Worm (Caenorhabditis elegans) whole organism, L1 larva: ENCODE measurements around the gene Y38A10A.7.
A peak's percentile ranks its signal among the peaks of the same experiment; 100 is the strongest.

Experiments
- C04F5.9 ChIP-seq: sonication (generic microtip); optimal IDR thresholded peaks from 2 replicates; lab custom pipeline; 2016; ENCODE audit warnings: missing genetic modification characterization, missing compliant biosample characterization
- C34B4.2 ChIP-seq: sonication (generic microtip); optimal IDR thresholded peaks from 2 replicates; lab custom pipeline; 2017; ENCODE audit warnings: mild to moderate bottlenecking, missing genetic modification characterization, missing compliant biosample characterization
- aha-1 ChIP-seq: fragments of 150-350 bp; optimal IDR thresholded peaks from 2 replicates; lab custom pipeline; 2014; ENCODE audit warnings: missing biosample characterization, missing genetic modification characterization
- ama-1 ChIP-seq: fragments of 150-350 bp; optimal IDR thresholded peaks from 2 replicates; lab custom pipeline; 2014
- ceh-63 ChIP-seq: fragments of 200-800 bp; sonication (Bioruptor generic); optimal IDR thresholded peaks from 2 replicates; lab custom pipeline; 2018; ENCODE audit warnings: mild to moderate bottlenecking, missing genetic modification characterization, missing compliant biosample characterization
- ceh-88 ChIP-seq: fragments of 200-800 bp; sonication (Bioruptor generic); IDR thresholded peaks from 2 replicates; pipeline ENCODE4 v1.3.6; 2022; ENCODE audit warnings: missing genetic modification characterization, missing compliant biosample characterization
- dpl-1 ChIP-seq, 3 experiments: fragments of 150-350 bp in 2 of 3; sonication (generic microtip) in 1 of 3; optimal IDR thresholded peaks; 2 replicates each; lab custom pipeline; 2014 to 2017; ENCODE audit warnings: missing biosample characterization in 3 of 3, missing genetic modification characterization in 3 of 3, missing genetic modification reagents in 3 of 3
- efl-1 ChIP-seq, 4 experiments: fragments of 150-350 bp; optimal IDR thresholded peaks in 3 of 4; peaks in 1 of 4; 1 replicate in 1 of 4; 2 replicates in 3 of 4; lab custom pipeline; 2014; ENCODE audit warnings: missing biosample characterization in 2 of 4, missing genetic modification characterization in 2 of 4, missing genetic modification reagents in 2 of 4
- egl-27 ChIP-seq, 2 experiments: fragments of 150-350 bp in 1 of 2; sonication (generic microtip); optimal IDR thresholded peaks; 3 replicates each; lab custom pipeline; 2017 to 2018; ENCODE audit warnings: missing biosample characterization in 2 of 2, missing genetic modification characterization in 2 of 2, missing genetic modification reagents in 2 of 2
- elt-2 ChIP-seq: sonication (generic microtip); optimal IDR thresholded peaks from 2 replicates; lab custom pipeline; 2016; ENCODE audit warnings: missing genetic modification characterization, mild to moderate bottlenecking, inconsistent platforms, missing compliant biosample characterization, missing genetic modification reagents
- elt-3 ChIP-seq, 6 experiments: fragments of 150-350 bp in 1 of 6; sonication (generic microtip); optimal IDR thresholded peaks; 2 replicates each; lab custom pipeline; 2017 to 2018; ENCODE audit warnings: missing biosample characterization in 6 of 6, missing genetic modification characterization in 6 of 6, inconsistent platforms in 1 of 6
- fkh-10 ChIP-seq: sonication (generic microtip); optimal IDR thresholded peaks from 2 replicates; lab custom pipeline; 2017; ENCODE audit warnings: missing biosample characterization, missing genetic modification reagents, missing genetic modification characterization
- fkh-4 ChIP-seq: sonication (generic microtip); optimal IDR thresholded peaks from 2 replicates; lab custom pipeline; 2016; ENCODE audit warnings: missing compliant biosample characterization, missing genetic modification characterization, borderline replicate concordance
- fos-1 ChIP-seq: fragments of 150-350 bp; optimal IDR thresholded peaks from 2 replicates; lab custom pipeline; 2014; ENCODE audit warnings: missing biosample characterization, missing genetic modification characterization
- grh-1 ChIP-seq: fragments of 200-800 bp; sonication (Bioruptor generic); IDR thresholded peaks from 2 replicates; pipeline ENCODE4 v1.3.6; 2022; ENCODE audit warnings: missing genetic modification reagents, missing genetic modification characterization, missing compliant biosample characterization
- hlh-4 ChIP-seq: sonication (generic microtip); optimal IDR thresholded peaks from 2 replicates; lab custom pipeline; 2016; ENCODE audit warnings: mild to moderate bottlenecking, missing genetic modification characterization, missing compliant biosample characterization
- isw-1 ChIP-seq: fragments of 200-800 bp; sonication (Bioruptor generic); IDR thresholded peaks from 2 replicates; pipeline ENCODE4 v1.3.6; 2022; ENCODE audit warnings: missing genetic modification characterization, missing compliant biosample characterization
- jun-1 ChIP-seq: fragments of 150-350 bp; optimal IDR thresholded peaks from 2 replicates; lab custom pipeline; 2014; ENCODE audit warnings: missing biosample characterization, missing genetic modification reagents, missing genetic modification characterization
- lin-39 ChIP-seq: fragments of 150-350 bp; optimal IDR thresholded peaks from 2 replicates; lab custom pipeline; 2014; ENCODE audit warnings: missing biosample characterization, missing genetic modification reagents, missing genetic modification characterization
- lsy-2 ChIP-seq, 2 experiments: fragments of 150-350 bp; optimal IDR thresholded peaks; 2 replicates each; lab custom pipeline; 2014; ENCODE audit warnings: missing biosample characterization in 2 of 2, missing genetic modification characterization in 2 of 2
- nhr-11 ChIP-seq: fragments of 150-350 bp; optimal IDR thresholded peaks from 2 replicates; lab custom pipeline; 2014; ENCODE audit warnings: missing biosample characterization, missing genetic modification characterization
- nhr-20 ChIP-seq: sonication (generic microtip); optimal IDR thresholded peaks from 2 replicates; lab custom pipeline; 2016; ENCODE audit warnings: mild to moderate bottlenecking, missing genetic modification characterization, missing compliant biosample characterization
- pag-3 ChIP-seq: sonication (generic microtip); optimal IDR thresholded peaks from 2 replicates; lab custom pipeline; 2017; ENCODE audit warnings: missing genetic modification characterization, mild to moderate bottlenecking, missing compliant biosample characterization, antibody characterized with exemption, borderline replicate concordance; ENCODE audit not compliant: insufficient read depth
- pax-3 ChIP-seq: fragments of 200-800 bp; sonication (Bioruptor generic); optimal IDR thresholded peaks from 2 replicates; lab custom pipeline; 2018; ENCODE audit warnings: mild to moderate bottlenecking, missing genetic modification characterization, moderate library complexity, missing compliant biosample characterization
- pqm-1 ChIP-seq: sonication (generic microtip); optimal IDR thresholded peaks from 3 replicates; lab custom pipeline; 2017; ENCODE audit warnings: missing biosample characterization, missing genetic modification characterization
- skn-1 ChIP-seq: fragments of 150-350 bp; optimal IDR thresholded peaks from 2 replicates; lab custom pipeline; 2014; ENCODE audit warnings: missing biosample characterization, missing genetic modification characterization
- snu-23 ChIP-seq: sonication (generic microtip); optimal IDR thresholded peaks from 2 replicates; lab custom pipeline; 2016; ENCODE audit warnings: missing genetic modification characterization, missing compliant biosample characterization
- sox-4 ChIP-seq: sonication (generic microtip); optimal IDR thresholded peaks from 2 replicates; lab custom pipeline; 2016; ENCODE audit warnings: missing genetic modification characterization, missing compliant biosample characterization
- sptf-1 ChIP-seq: fragments of 150-350 bp; optimal IDR thresholded peaks from 2 replicates; lab custom pipeline; 2014; ENCODE audit warnings: missing biosample characterization, missing genetic modification characterization
- swsn-7 ChIP-seq: sonication (generic microtip); optimal IDR thresholded peaks from 2 replicates; lab custom pipeline; 2016; ENCODE audit warnings: missing genetic modification characterization, missing compliant biosample characterization
- tbx-2 ChIP-seq: sonication (generic microtip); optimal IDR thresholded peaks from 2 replicates; lab custom pipeline; 2016; ENCODE audit warnings: missing genetic modification characterization, missing compliant biosample characterization
- tlp-1 ChIP-seq: fragments of 150-350 bp; optimal IDR thresholded peaks from 2 replicates; lab custom pipeline; 2014; ENCODE audit warnings: missing biosample characterization, missing genetic modification characterization
- unc-62 ChIP-seq: fragments of 150-350 bp; optimal IDR thresholded peaks from 2 replicates; lab custom pipeline; 2014; ENCODE audit warnings: missing biosample characterization, missing genetic modification reagents, missing genetic modification characterization
- unc-86 ChIP-seq: sonication (generic microtip); optimal IDR thresholded peaks from 2 replicates; lab custom pipeline; 2016; ENCODE audit warnings: missing genetic modification characterization, missing compliant biosample characterization
- vab-15 ChIP-seq: sonication (generic microtip); optimal IDR thresholded peaks from 2 replicates; lab custom pipeline; 2017; ENCODE audit warnings: missing genotype, mild to moderate bottlenecking, missing genetic modification characterization, missing compliant biosample characterization
- xbp-1 ChIP-seq: sonication (generic microtip); optimal IDR thresholded peaks from 2 replicates; lab custom pipeline; 2016; ENCODE audit warnings: missing genetic modification characterization, missing compliant biosample characterization
- zip-4 ChIP-seq: fragments of 200-800 bp; sonication (Bioruptor generic); optimal IDR thresholded peaks from 2 replicates; lab custom pipeline; 2018; ENCODE audit warnings: mild to moderate bottlenecking, missing genetic modification characterization, moderate library complexity, missing compliant biosample characterization
- ztf-4 ChIP-seq: fragments of 150-350 bp; optimal IDR thresholded peaks from 2 replicates; lab custom pipeline; 2014; ENCODE audit warnings: missing biosample characterization, missing genetic modification characterization

The Y38A10A.7 gene

DNA sequence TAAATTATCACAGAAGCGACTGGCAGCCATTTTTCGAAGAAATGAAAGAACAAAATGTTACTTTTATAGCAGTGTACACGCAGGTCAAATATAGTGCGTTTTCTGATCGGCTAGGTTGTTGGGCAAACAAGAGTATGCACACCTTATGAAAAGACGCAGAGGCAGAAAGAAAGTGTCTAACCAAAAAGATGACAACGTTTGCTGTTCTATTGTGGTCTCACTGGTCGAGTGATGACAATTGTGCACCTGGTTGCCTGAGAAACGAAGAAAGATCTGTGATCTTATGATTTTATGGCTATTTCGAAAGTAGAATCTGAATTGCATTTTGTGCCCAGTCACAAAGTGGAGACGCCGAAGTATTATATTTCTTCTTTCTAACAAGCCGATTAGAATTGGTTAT lies 14.5 kb downstream of the Y38A10A.7 start, which contains the start of gene F17A9.4 (continued):
- TF ChIP-seq snu-23 (GFP tag; lab: Kevin White, UChicago) (peak; percentile 23), skn-1 (tag; lab: Kevin White, UChicago) (peak; percentile 93), elt-2 (peak; percentile 64), hlh-4 (no peak), jun-1 (tag; lab: Kevin White, UChicago) (no peak), isw-1 (no peak), aha-1 (tag; lab: Kevin White, UChicago) (no peak), zip-4 (GFP tag; lab: Kevin White, UChicago) (no peak), nhr-20 (tag; lab: Kevin White, UChicago) (peak; percentile 76), swsn-7 (tag; lab: Kevin White, UChicago) (no peak), dpl-1 (GFP tag; optimal IDR thresholded peaks at IDR 0.05; lab: Kevin White, UChicago) (peak in 1 of 3 experiments; percentile 2), sptf-1 (tag; lab: Kevin White, UChicago) (no peak), C04F5.9 (tag; lab: Kevin White, UChicago) (no peak), unc-86 (tag; lab: Kevin White, UChicago) (no peak), tbx-2 (tag; lab: Kevin White, UChicago) (no peak), lsy-2 (tag; optimal IDR thresholded peaks at IDR 0.05; lab: Kevin White, UChicago) (peak in 1 of 2 experiments; percentile 30), elt-3 (tag; optimal IDR thresholded peaks at IDR 0.05; lab: Kevin White, UChicago) (no peak), ceh-63 (no peak), pag-3 (tag; lab: Kevin White, UChicago) (no peak), pax-3 (tag; lab: Kevin White, UChicago) (no peak), unc-62 (GFP tag; lab: Kevin White, UChicago) (no peak), vab-15 (no peak), sox-4 (tag; lab: Kevin White, UChicago) (no peak), C34B4.2 (tag; lab: Kevin White, UChicago) (no peak), ztf-4 (no peak), egl-27 (tag; optimal IDR thresholded peaks at IDR 0.05; lab: Kevin White, UChicago) (no peak), nhr-11 (tag; lab: Kevin White, UChicago) (no peak)

DNA sequence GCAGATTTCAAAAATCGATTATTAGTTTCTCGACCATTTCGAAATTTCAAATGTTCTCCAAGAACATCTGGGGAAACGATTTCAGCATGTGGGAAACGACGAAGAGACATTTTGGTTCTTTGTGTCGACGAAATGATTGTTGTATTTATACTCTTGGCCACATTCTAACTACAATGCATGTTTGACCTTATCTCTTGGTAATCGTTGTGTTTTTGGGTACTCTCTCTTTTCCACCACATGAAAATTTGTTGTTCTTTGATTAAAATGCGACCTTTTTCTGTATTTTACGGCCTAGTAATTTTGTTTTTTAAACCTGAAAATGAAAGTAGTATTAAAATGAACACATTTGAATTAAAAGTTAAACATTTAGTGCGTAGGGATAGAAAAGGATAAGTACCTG lies 16.8 kb downstream of the Y38A10A.7 start, which contains the start of gene F17A9.5:
F17A9.5 (minus strand) TSS at position 175 of the 400 bp plus-strand sequence.
- TF ChIP-seq nhr-20 (tag; lab: Kevin White, UChicago), result peak; percentile 53
- no peak for TF ChIP-seq unc-62 (GFP tag; lab: Kevin White, UChicago)
- TF ChIP-seq efl-1 (optimal IDR thresholded peaks at IDR 0.05; lab: Kevin White, UChicago), result no peak
- peak in 1 of 2 experiments; percentile 81 for TF ChIP-seq efl-1 (GFP tag; optimal IDR thresholded peaks at IDR 0.05 in 1 of 2; lab: Kevin White, UChicago)
- no peak for TF ChIP-seq grh-1 (GFP tag; lab: Robert Waterston, UW)
- TF ChIP-seq vab-15, result no peak
- TF ChIP-seq fos-1 (tag; lab: Kevin White, UChicago), result no peak

DNA sequence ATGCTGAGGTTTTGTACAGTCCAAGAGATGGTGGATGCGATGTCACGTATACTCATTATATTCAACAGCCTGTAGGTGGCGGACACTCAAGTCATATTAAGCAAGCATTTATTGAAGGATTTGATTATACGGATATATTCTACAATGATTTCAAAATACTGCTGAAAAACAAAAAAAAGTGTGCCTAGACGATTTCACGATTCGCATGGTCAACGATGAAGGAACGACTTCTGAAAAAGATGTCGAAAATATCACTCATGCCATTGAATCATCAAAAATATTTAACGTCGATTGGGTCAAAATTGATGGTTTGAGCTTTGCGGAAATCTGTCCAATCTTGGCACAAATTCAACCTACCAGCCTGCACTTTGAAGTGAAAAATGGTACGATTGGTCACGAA lies 21.0 kb downstream of the Y38A10A.7 start:
- no peak for TF ChIP-seq fkh-10 (GFP tag; lab: Kevin White, UChicago)
- no peak for TF ChIP-seq skn-1 (tag; lab: Kevin White, UChicago)
- no peak for TF ChIP-seq ama-1 (lab: Kevin White, UChicago)
- no peak for TF ChIP-seq fkh-4 (tag; lab: Kevin White, UChicago)
- no peak for TF ChIP-seq ztf-4
- no peak for TF ChIP-seq xbp-1
- no peak for TF ChIP-seq elt-2
- TF ChIP-seq ceh-88 (GFP tag; lab: Robert Waterston, UW), result no peak
- no peak for TF ChIP-seq lin-39
- TF ChIP-seq pqm-1 (tag; lab: Kevin White, UChicago), result no peak
- TF ChIP-seq tlp-1, result no peak
- TF ChIP-seq vab-15, result no peak
- no peak for TF ChIP-seq efl-1 (optimal IDR thresholded peaks at IDR 0.05; lab: Kevin White, UChicago)
- no peak for TF ChIP-seq efl-1 (GFP tag; optimal IDR thresholded peaks at IDR 0.05 in 1 of 2; lab: Kevin White, UChicago)
- TF ChIP-seq, all 84 proteins: peak for 0
